Worm (Caenorhabditis elegans) whole organism, L3 larva: ENCODE data around the gene F38B6.3.

Experiments used
- R02D3.7 ChIP-seq: fragments of 150-350 bp; optimal IDR thresholded peaks from 2 replicates; lab custom pipeline; 2014; ENCODE audit warnings: missing biosample characterization, missing genetic modification characterization
- fkh-10 ChIP-seq: sonication (generic microtip); optimal IDR thresholded peaks from 2 replicates; lab custom pipeline; 2017; ENCODE audit warnings: missing biosample characterization, missing genetic modification reagents, missing genetic modification characterization
- jun-1 ChIP-seq: fragments of 150-350 bp; optimal IDR thresholded peaks from 2 replicates; lab custom pipeline; 2014; ENCODE audit warnings: missing biosample characterization, missing genetic modification reagents, missing genetic modification characterization
- nhr-11 ChIP-seq: fragments of 150-350 bp; optimal IDR thresholded peaks from 2 replicates; lab custom pipeline; 2014; ENCODE audit warnings: missing biosample characterization, missing genetic modification characterization
- nhr-12 ChIP-seq: fragments of 150-350 bp; optimal IDR thresholded peaks from 2 replicates; lab custom pipeline; 2014; ENCODE audit warnings: missing biosample characterization, missing genetic modification characterization
- pqm-1 ChIP-seq: fragments of 150-350 bp; optimal IDR thresholded peaks from 2 replicates; lab custom pipeline; 2017; ENCODE audit warnings: missing biosample characterization, missing genetic modification characterization, inconsistent platforms
- tbx-2 ChIP-seq: sonication (generic microtip); optimal IDR thresholded peaks from 2 replicates; lab custom pipeline; 2016; ENCODE audit warnings: mild to moderate bottlenecking, missing genetic modification characterization, missing compliant biosample characterization

DNA sequence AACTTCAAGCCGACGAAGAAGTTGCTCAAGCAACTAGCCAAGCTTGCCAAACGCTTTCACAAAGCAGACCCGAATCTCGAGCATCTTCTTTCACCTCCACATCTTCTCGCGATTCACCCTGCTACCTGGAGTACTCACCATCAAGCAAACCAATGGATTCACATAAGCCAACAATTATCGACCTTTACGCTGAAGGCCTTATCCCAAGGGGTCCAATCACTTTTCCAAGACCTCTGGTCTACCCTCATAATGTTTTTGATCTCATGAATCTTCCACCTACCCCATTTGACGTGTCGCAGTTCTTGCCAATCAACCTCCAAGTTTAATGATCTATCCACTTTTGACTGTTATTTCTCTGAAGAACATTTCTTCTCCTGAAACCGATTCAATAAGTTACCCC lies 49.9 kb downstream of the F38B6.3 start:
- no peak for TF ChIP-seq fkh-10 (GFP tag; lab: Kevin White, UChicago)
- TF ChIP-seq R02D3.7 (tag; lab: Kevin White, UChicago): no peak
- no peak for TF ChIP-seq nhr-12 (tag; lab: Kevin White, UChicago)
- no peak for TF ChIP-seq nhr-11 (tag; lab: Kevin White, UChicago)
- TF ChIP-seq pqm-1 (tag; lab: Kevin White, UChicago): no peak
- no peak for TF ChIP-seq tbx-2
- TF ChIP-seq jun-1 (tag; lab: Kevin White, UChicago): no peak
